Worm (Caenorhabditis elegans): ENCODE data around the gene F14D7.12.
"Not testable (repeated sequence)": the region's sequence is repeated elsewhere in the genome, so short reads cannot be mapped to it uniquely, and the experiment has no call there.

Gene F14D7.12

DNA sequence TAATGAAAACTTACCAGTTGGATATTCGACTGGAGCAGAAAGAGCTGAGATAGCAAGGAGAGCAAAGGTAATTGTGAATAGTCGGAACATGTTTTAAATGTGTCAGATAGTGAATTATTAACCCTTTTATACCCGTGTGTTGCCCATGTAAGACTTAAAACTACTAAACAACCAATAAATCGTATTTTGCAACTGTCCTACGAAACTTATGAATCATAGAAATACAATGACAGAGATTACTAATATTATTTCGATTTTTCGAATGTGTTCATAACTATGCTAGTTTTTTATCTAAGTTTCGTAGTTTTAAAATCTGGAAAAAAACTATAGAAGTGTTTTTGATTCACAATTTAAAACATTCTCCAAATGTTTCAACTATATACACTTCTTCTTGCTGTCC lies 7.0 kb downstream of the F14D7.12 start, which contains the start of gene spig-4:
Gene spig-4, minus strand, starts transcription at position 101 of the 400 bp plus-strand sequence.
- not testable (repeated sequence) for TF ChIP-seq F13H6.1 (tag; optimal IDR thresholded peaks at IDR 0.05); pha-4 (tag; optimal IDR thresholded peaks at IDR 0.05); K09A11.1 (tag; optimal IDR thresholded peaks at IDR 0.05; ENCODE audit: insufficient read depth)

DNA sequence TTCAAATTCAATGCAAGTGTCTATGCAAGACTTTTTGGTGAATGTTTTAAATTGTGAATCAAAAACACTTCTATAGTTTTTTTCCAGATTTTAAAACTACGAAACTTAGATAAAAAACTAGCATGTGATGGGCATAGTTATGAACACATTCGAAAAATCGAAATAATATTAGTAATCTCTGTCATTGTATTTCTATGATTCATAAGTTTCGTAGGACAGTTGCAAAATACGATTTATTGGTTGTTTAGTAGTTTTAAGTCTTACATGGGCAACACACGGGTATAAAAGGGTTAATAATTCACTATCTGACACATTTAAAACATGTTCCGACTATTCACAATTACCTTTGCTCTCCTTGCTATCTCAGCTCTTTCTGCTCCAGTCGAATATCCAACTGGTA lies 8.3 kb downstream of the F14D7.12 start, which contains the start of gene spig-5:
Gene spig-5, plus strand, starts transcription at position 301 of the 400 bp plus-strand sequence.
- not testable (repeated sequence) for TF ChIP-seq npax-4, Y22D7AL.16, ets-4 (tag; optimal IDR thresholded peaks at IDR 0.05)

- not testable (repeated sequence) for TF ChIP-seq ama-1 (optimal IDR thresholded peaks at IDR 0.05); pha-2 (tag; optimal IDR thresholded peaks at IDR 0.05); lin-11 (tag; optimal IDR thresholded peaks at IDR 0.05)
Measured at ce11 chrV:14309632-14310031, 9.8 kb downstream of the F14D7.12 start, which contains the start of gene F14D7.14. F14D7.14 (plus strand) TSS chrV:14309932.

- TF ChIP-seq nhr-232 (tag; optimal IDR thresholded peaks at IDR 0.05): no peak
- TF ChIP-seq ceh-9 (tag; optimal IDR thresholded peaks at IDR 0.05): no peak
- TF ChIP-seq gmeb-2 (tag; optimal IDR thresholded peaks at IDR 0.05): no peak
- no peak for TF ChIP-seq madf-2 (tag; optimal IDR thresholded peaks at IDR 0.05)
- no peak for TF ChIP-seq npax-4 (tag; optimal IDR thresholded peaks at IDR 0.05)
- no peak for TF ChIP-seq pax-1 (tag; optimal IDR thresholded peaks at IDR 0.05)
- TF ChIP-seq lim-6 (tag; optimal IDR thresholded peaks at IDR 0.05): no peak
- no peak for TF ChIP-seq lin-11 (tag; optimal IDR thresholded peaks at IDR 0.05)
- no peak for TF ChIP-seq sdc-2 (tag; optimal IDR thresholded peaks at IDR 0.05)
- TF ChIP-seq pha-4 (tag; optimal IDR thresholded peaks at IDR 0.05): no peak
Measured at ce11 chrV:14311115-14311514, 11.3 kb downstream of the F14D7.12 start, which contains the start of gene ddn-3. ddn-3 (minus strand) TSS chrV:14311215.

DNA sequence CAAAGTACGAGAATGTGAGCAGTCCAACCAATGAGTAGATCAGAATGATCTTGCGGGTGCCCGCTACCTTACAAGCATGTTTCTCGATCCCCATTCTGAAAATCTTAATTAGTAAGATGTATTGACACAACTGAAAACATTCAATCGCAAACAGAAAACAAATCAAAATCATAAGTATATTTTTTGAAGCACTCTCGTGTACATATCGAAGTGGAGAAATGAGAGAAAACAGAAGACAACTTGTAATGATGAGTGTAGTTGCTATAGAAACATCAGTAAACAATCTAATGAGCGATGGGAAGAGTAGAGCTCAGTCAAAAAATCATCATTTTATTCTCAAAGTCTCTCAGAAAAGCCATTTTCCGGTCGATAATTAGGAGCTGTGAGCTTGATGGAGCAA lies 12.9 kb downstream of the F14D7.12 start, which contains the start of gene F14D7.8:
Gene F14D7.8, minus strand, starts transcription at position 101 of the 400 bp plus-strand sequence.
- TF ChIP-seq lin-11 (tag; optimal IDR thresholded peaks at IDR 0.05) (no peak), fkh-6 (tag; optimal IDR thresholded peaks at IDR 0.05) (no peak), K02D7.2 (tag; optimal IDR thresholded peaks at IDR 0.05) (no peak), ceh-48 (tag; optimal IDR thresholded peaks at IDR 0.05) (no peak), ceh-45 (GFP tag; IDR thresholded peaks at IDR 0.05) (no peak), T23F11.4 (GFP tag; optimal IDR thresholded peaks at IDR 0.05) (no peak), ceh-34 (tag; optimal IDR thresholded peaks at IDR 0.05) (no peak), dmd-4 (tag; optimal IDR thresholded peaks at IDR 0.05; ENCODE audit: borderline replicate concordance) (no peak), unc-86 (tag; optimal IDR thresholded peaks at IDR 0.05) (no peak), che-1 (tag; optimal IDR thresholded peaks at IDR 0.05) (no peak), F13H6.1 (tag; optimal IDR thresholded peaks at IDR 0.05) (no peak), ahr-1 (tag; optimal IDR thresholded peaks at IDR 0.05) (no peak), pat-9 (tag; optimal IDR thresholded peaks at IDR 0.05) (no peak), zip-5 (tag; optimal IDR thresholded peaks at IDR 0.05) (no peak), hlh-30 (tag; optimal IDR thresholded peaks at IDR 0.05; ENCODE audit: insufficient read depth) (no peak), sox-4 (tag; optimal IDR thresholded peaks at IDR 0.05) (no peak), tbx-7 (tag; optimal IDR thresholded peaks at IDR 0.05) (no peak), C08G9.2 (tag; optimal IDR thresholded peaks at IDR 0.05) (no peak)

ce11 chrV:14314236-14314635 lies 14.4 kb downstream of the F14D7.12 start, which contains the start of gene F47B8.1:
F47B8.1 (minus strand) TSS chrV:14314336.
- no peak for TF ChIP-seq unc-55 (GFP tag; optimal IDR thresholded peaks at IDR 0.05)
- no peak for TF ChIP-seq rnt-1 (tag; optimal IDR thresholded peaks at IDR 0.05)
- TF ChIP-seq elt-4 (tag; optimal IDR thresholded peaks at IDR 0.05): no peak
- no peak for TF ChIP-seq zip-5 (tag; optimal IDR thresholded peaks at IDR 0.05)
- no peak for TF ChIP-seq ceh-14 (tag; optimal IDR thresholded peaks at IDR 0.05)
- no peak for TF ChIP-seq mec-3 (tag; optimal IDR thresholded peaks at IDR 0.05; ENCODE audit: borderline replicate concordance)
- TF ChIP-seq gmeb-2 (tag; optimal IDR thresholded peaks at IDR 0.05): no peak
- no peak for TF ChIP-seq ceh-45 (GFP tag; IDR thresholded peaks at IDR 0.05)
- TF ChIP-seq F13H6.1 (tag; optimal IDR thresholded peaks at IDR 0.05): no peak
- no peak for TF ChIP-seq dmd-4 (tag; optimal IDR thresholded peaks at IDR 0.05; ENCODE audit: borderline replicate concordance)
- no peak for TF ChIP-seq Y22D7AL.16 (tag; optimal IDR thresholded peaks at IDR 0.05)
- no peak for TF ChIP-seq ceh-31 (tag; optimal IDR thresholded peaks at IDR 0.05)
- TF ChIP-seq madf-2 (tag; optimal IDR thresholded peaks at IDR 0.05): no peak
- no peak for TF ChIP-seq ceh-6 (GFP tag; optimal IDR thresholded peaks at IDR 0.05)
- TF ChIP-seq odd-2 (tag; optimal IDR thresholded peaks at IDR 0.05): no peak

Data from whole organism, late embryonic.